Fruit fly (Drosophila melanogaster) whole organism, prepupa: ENCODE data around the gene Dr.
A peak's percentile ranks its signal among the peaks of the same experiment; 100 is the strongest.

ENCODE experiments used
- Blimp-1 ChIP-seq: fragments of 200-800 bp; sonication (Bioruptor generic); optimal IDR thresholded peaks from 3 replicates; lab custom pipeline; 2017; ENCODE audit warnings: missing biosample characterization, missing genetic modification characterization, mild to moderate bottlenecking, moderate library complexity, missing genetic modification reagents
- CG10631 ChIP-seq: fragments of 200-800 bp; sonication (Bioruptor generic); optimal IDR thresholded peaks from 2 replicates; lab custom pipeline; 2016; ENCODE audit warnings: missing biosample characterization, missing genetic modification characterization
- CG10669 ChIP-seq: fragments of 200-800 bp; sonication (Bioruptor generic); optimal IDR thresholded peaks from 3 replicates; lab custom pipeline; 2018; ENCODE audit warnings: missing biosample characterization, mild to moderate bottlenecking, missing genetic modification characterization, moderate library complexity
- CG11294 ChIP-seq: fragments of 200-800 bp; sonication (Bioruptor generic); IDR thresholded peaks from 2 replicates; pipeline ENCODE4 v1.3.6; 2022; ENCODE audit warnings: missing biosample characterization, missing genetic modification characterization
- CG11762 ChIP-seq: fragments of 200-800 bp; sonication (Bioruptor generic); optimal IDR thresholded peaks from 3 replicates; lab custom pipeline; 2016; ENCODE audit warnings: missing biosample characterization, missing genetic modification characterization; ENCODE audit not compliant: insufficient read depth
- CG15336 ChIP-seq: fragments of 200-800 bp; sonication (Bioruptor generic); IDR thresholded peaks from 2 replicates; pipeline ENCODE4 v1.3.6; 2022; ENCODE audit warnings: missing biosample characterization, missing genetic modification characterization
- CG1621 ChIP-seq: fragments of 200-800 bp; sonication (Bioruptor generic); optimal IDR thresholded peaks from 3 replicates; lab custom pipeline; 2018; ENCODE audit warnings: missing biosample characterization, mild to moderate bottlenecking, missing genetic modification characterization
- CG16779 ChIP-seq: fragments of 200-800 bp; sonication (Bioruptor generic); optimal IDR thresholded peaks from 3 replicates; lab custom pipeline; 2017; ENCODE audit warnings: missing biosample characterization, mild to moderate bottlenecking, missing genetic modification characterization
- CG3032 ChIP-seq: fragments of 200-800 bp; optimal IDR thresholded peaks from 2 replicates; lab custom pipeline; 2019; ENCODE audit warnings: missing biosample characterization, mild to moderate bottlenecking, missing genetic modification characterization, moderate library complexity
- CG31627 ChIP-seq: fragments of 200-800 bp; sonication (Bioruptor generic); optimal IDR thresholded peaks from 3 replicates; lab custom pipeline; 2016; ENCODE audit warnings: missing biosample characterization, missing genetic modification characterization
- CG32006 ChIP-seq: fragments of 200-800 bp; sonication (Bioruptor generic); optimal IDR thresholded peaks from 3 replicates; lab custom pipeline; 2017; ENCODE audit warnings: missing biosample characterization, mild to moderate bottlenecking, missing genetic modification characterization
- CG34406 ChIP-seq: fragments of 200-800 bp; sonication (Bioruptor generic); optimal IDR thresholded peaks from 3 replicates; lab custom pipeline; 2016; ENCODE audit warnings: missing biosample characterization, missing genetic modification characterization
- CG3919 ChIP-seq: fragments of 200-800 bp; sonication (Bioruptor generic); optimal IDR thresholded peaks from 3 replicates; lab custom pipeline; 2016; ENCODE audit warnings: missing biosample characterization, missing genetic modification characterization
- CG6792 ChIP-seq: fragments of 200-800 bp; sonication (Bioruptor generic); optimal IDR thresholded peaks from 3 replicates; lab custom pipeline; 2016; ENCODE audit warnings: missing biosample characterization, missing genetic modification characterization
- CG6808 ChIP-seq: fragments of 200-800 bp; sonication (Bioruptor generic); optimal IDR thresholded peaks from 3 replicates; lab custom pipeline; 2017; ENCODE audit warnings: missing biosample characterization, missing genetic modification characterization, mild to moderate bottlenecking, moderate library complexity, missing genetic modification reagents
- CG6854 ChIP-seq: fragments of 200-800 bp; sonication (Bioruptor generic); optimal IDR thresholded peaks from 2 replicates; lab custom pipeline; 2017; ENCODE audit warnings: missing biosample characterization, mild to moderate bottlenecking, missing genetic modification characterization
- CG8119 ChIP-seq: fragments of 200-800 bp; sonication (Bioruptor generic); IDR thresholded peaks from 3 replicates; pipeline ENCODE4 v1.3.6; 2022; ENCODE audit warnings: missing biosample characterization, missing genetic modification characterization
- CG8319 ChIP-seq: fragments of 200-800 bp; sonication (Bioruptor generic); optimal IDR thresholded peaks from 3 replicates; lab custom pipeline; 2016; ENCODE audit warnings: missing biosample characterization, missing genetic modification characterization
- CG8632 ChIP-seq: fragments of 200-800 bp; sonication (Bioruptor generic); optimal IDR thresholded peaks from 3 replicates; lab custom pipeline; 2016; ENCODE audit warnings: missing biosample characterization, missing genetic modification characterization
- CG9139 ChIP-seq: fragments of 200-800 bp; sonication (Bioruptor generic); optimal IDR thresholded peaks from 3 replicates; lab custom pipeline; 2017; ENCODE audit warnings: missing biosample characterization, mild to moderate bottlenecking, missing genetic modification characterization
- Eip75B ChIP-seq: fragments of 200-800 bp; sonication (Bioruptor generic); optimal IDR thresholded peaks from 3 replicates; lab custom pipeline; 2016; ENCODE audit warnings: missing biosample characterization, missing genetic modification characterization
- Eip78C ChIP-seq: fragments of 200-800 bp; sonication (Bioruptor generic); peaks from one replicate; lab custom pipeline; 2016; ENCODE audit warnings: missing biosample characterization, missing genetic modification characterization
- Ets96B ChIP-seq: fragments of 200-800 bp; optimal IDR thresholded peaks from 2 replicates; lab custom pipeline; 2019; ENCODE audit warnings: missing biosample characterization, mild to moderate bottlenecking, missing genetic modification characterization, moderate library complexity
- Gug ChIP-seq: fragments of 200-800 bp; sonication (Bioruptor generic); IDR thresholded peaks from 2 replicates; pipeline ENCODE4 v1.3.6; 2022; ENCODE audit warnings: missing biosample characterization, missing genetic modification characterization
- Hr38 ChIP-seq: sonication (Bioruptor generic); optimal IDR thresholded peaks from 2 replicates; lab custom pipeline; 2016; ENCODE audit warnings: missing biosample characterization, missing genetic modification characterization
- Hr39 ChIP-seq: fragments of 200-800 bp; sonication (Bioruptor generic); optimal IDR thresholded peaks from 2 replicates; lab custom pipeline; 2016; ENCODE audit warnings: missing biosample characterization, missing genetic modification characterization
- Hr4 ChIP-seq: fragments of 200-800 bp; sonication (Bioruptor generic); optimal IDR thresholded peaks from 3 replicates; lab custom pipeline; 2016; ENCODE audit warnings: missing biosample characterization, missing genetic modification characterization
- Met ChIP-seq: fragments of 200-800 bp; sonication (Bioruptor generic); optimal IDR thresholded peaks from 3 replicates; lab custom pipeline; 2016; ENCODE audit warnings: missing biosample characterization, missing genetic modification characterization
- OdsH ChIP-seq: fragments of 200-800 bp; sonication (Bioruptor generic); optimal IDR thresholded peaks from 3 replicates; lab custom pipeline; 2016; ENCODE audit warnings: missing biosample characterization, missing genetic modification characterization
- Smox ChIP-seq: fragments of 200-800 bp; sonication (Bioruptor generic); optimal IDR thresholded peaks from 3 replicates; lab custom pipeline; 2016; ENCODE audit warnings: missing biosample characterization, missing genetic modification characterization
- Sox102F ChIP-seq: fragments of 200-800 bp; sonication (Bioruptor generic); optimal IDR thresholded peaks from 2 replicates; lab custom pipeline; 2016; ENCODE audit warnings: missing biosample characterization, mild to moderate bottlenecking, missing genetic modification characterization
- Sox14 ChIP-seq: fragments of 200-800 bp; sonication (Bioruptor generic); optimal IDR thresholded peaks from 3 replicates; lab custom pipeline; 2016; ENCODE audit warnings: missing biosample characterization, missing genetic modification characterization
- cyc ChIP-seq: fragments of 200-800 bp; sonication (Bioruptor generic); optimal IDR thresholded peaks from 3 replicates; lab custom pipeline; 2016; ENCODE audit warnings: missing biosample characterization, missing genetic modification characterization
- dsx ChIP-seq: fragments of 200-800 bp; optimal IDR thresholded peaks from 3 replicates; lab custom pipeline; 2019; ENCODE audit warnings: missing biosample characterization, mild to moderate bottlenecking, missing genetic modification characterization, moderate library complexity; ENCODE audit not compliant: poor library complexity, severe bottlenecking
- eg ChIP-seq: fragments of 200-800 bp; sonication (Bioruptor generic); IDR thresholded peaks from 3 replicates; pipeline ENCODE4 v1.3.6; 2022; ENCODE audit warnings: missing biosample characterization, missing genetic modification characterization
- esn ChIP-seq: fragments of 200-800 bp; sonication (Bioruptor generic); optimal IDR thresholded peaks from 2 replicates; lab custom pipeline; 2016; ENCODE audit warnings: missing biosample characterization, mild to moderate bottlenecking, missing genetic modification characterization, moderate library complexity
- fd59A ChIP-seq: fragments of 200-800 bp; sonication (Bioruptor generic); optimal IDR thresholded peaks from 2 replicates; lab custom pipeline; 2017; ENCODE audit warnings: missing biosample characterization, mild to moderate bottlenecking, missing genetic modification characterization, missing genetic modification reagents
- pdm3 ChIP-seq: fragments of 200-800 bp; sonication (Bioruptor generic); optimal IDR thresholded peaks from 3 replicates; lab custom pipeline; 2016; ENCODE audit warnings: missing biosample characterization, missing genetic modification characterization
- salr ChIP-seq, 2 experiments: fragments of 200-800 bp; sonication (Bioruptor generic); optimal IDR thresholded peaks; 3 replicates each; lab custom pipeline; 2016 to 2018; ENCODE audit warnings: missing biosample characterization in 2 of 2, missing genetic modification characterization in 2 of 2, mild to moderate bottlenecking in 1 of 2
- ss ChIP-seq, 2 experiments: fragments of 200-800 bp; sonication (Bioruptor generic); optimal IDR thresholded peaks; 2 replicates in 1 of 2; 3 replicates in 1 of 2; lab custom pipeline; 2017 to 2018; ENCODE audit warnings: mild to moderate bottlenecking in 2 of 2, missing biosample characterization in 2 of 2, missing genetic modification characterization in 2 of 2, moderate library complexity in 1 of 2
- svp ChIP-seq: fragments of 200-800 bp; sonication (Bioruptor generic); peaks from one replicate; lab custom pipeline; 2016; ENCODE audit warnings: missing biosample characterization, missing genetic modification characterization
- topi ChIP-seq: fragments of 200-800 bp; sonication (Bioruptor generic); optimal IDR thresholded peaks from 3 replicates; lab custom pipeline; 2016; ENCODE audit warnings: missing biosample characterization, missing genetic modification characterization

Dr gene

dm6 chr3R:29522164-29522563 lies 34.0 kb upstream of the Dr start (continued):
- TF ChIP-seq CG1621 (tag; lab: Kevin White, UChicago) (peak; percentile 37), Blimp-1 (GFP tag; lab: Kevin White, UChicago) (no peak), Hr4 (peak; percentile 37), Met (GFP tag; lab: Kevin White, UChicago) (peak; percentile 41), CG31627 (GFP tag; lab: Kevin White, UChicago) (peak; percentile 25), Gug (GFP tag; lab: Robert Waterston, UW) (peak; percentile 61), CG32006 (GFP tag; lab: Kevin White, UChicago) (peak; percentile 37), ss (GFP tag; optimal IDR thresholded peaks at IDR 0.05; lab: Kevin White, UChicago) (peak in 1 of 2 experiments; percentile 55), Eip78C (peak; percentile 83), CG3919 (GFP tag; lab: Kevin White, UChicago) (peak; percentile 69), CG16779 (no peak), Sox102F (GFP tag; lab: Kevin White, UChicago) (peak; percentile 28), Hr38 (GFP tag; lab: Kevin White, UChicago) (no peak), CG15336 (0 out of 2 replicates have a peak, but pooled peaks have one; percentile 29), CG10669 (GFP tag; lab: Kevin White, UChicago) (peak; percentile 75), CG11294 (GFP tag; lab: Robert Waterston, UW) (no peak), Sox14 (GFP tag; lab: Kevin White, UChicago) (peak; percentile 36), CG3032 (tag; lab: Kevin White, UChicago) (peak; percentile 74), Smox (peak; percentile 19), CG6792 (GFP tag; lab: Kevin White, UChicago) (peak; percentile 49), Eip75B (GFP tag; lab: Kevin White, UChicago) (peak; percentile 44), CG9139 (GFP tag; lab: Kevin White, UChicago) (no peak), CG6854 (GFP tag; lab: Kevin White, UChicago) (no peak), CG8319 (GFP tag; lab: Kevin White, UChicago) (peak; percentile 28)
- TF ChIP-seq, all 60 proteins: peak for 46

- peak; percentile 10 for TF ChIP-seq CG32006 (GFP tag; lab: Kevin White, UChicago)
- TF ChIP-seq Eip75B (GFP tag; lab: Kevin White, UChicago) = no peak
- peak; percentile 19 for TF ChIP-seq Eip78C
- no peak for TF ChIP-seq CG8632 (GFP tag; lab: Kevin White, UChicago)
- TF ChIP-seq Smox = no peak
- TF ChIP-seq, all 60 proteins: peak for 2
These were observed 32.0 kb upstream of the Dr start for dm6 chr3R:29523978-29524775.

DNA sequence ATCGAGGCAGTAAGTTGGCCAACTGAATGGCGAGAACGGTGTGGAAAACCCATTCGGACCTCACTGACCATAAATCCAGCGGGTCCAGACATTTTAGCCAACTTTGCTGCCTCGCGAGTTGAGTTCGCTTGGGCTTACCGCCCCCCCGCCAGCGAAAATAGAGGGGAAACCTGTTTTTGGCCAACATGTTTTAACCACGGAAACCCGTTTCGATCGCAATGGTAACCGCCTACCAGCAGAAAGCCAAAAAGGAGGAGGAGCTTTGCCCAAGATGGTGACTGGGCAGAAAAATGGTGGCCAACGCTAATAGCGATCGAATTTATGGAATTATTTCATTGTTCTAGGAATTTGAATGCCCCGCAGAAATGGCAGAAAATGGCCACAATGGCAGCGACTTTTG lies 29.6 kb upstream of the Dr start:
- peak; percentile 22 for TF ChIP-seq dsx
- TF ChIP-seq eg (GFP tag; lab: Robert Waterston, UW) = no peak

dm6 chr3R:29538436-29538835 lies 17.8 kb upstream of the Dr start:
- peak; percentile 73 for TF ChIP-seq cyc (GFP tag; lab: Kevin White, UChicago)
- 0 out of 3 replicates have a peak, but pooled peaks have one; percentile 43 for TF ChIP-seq CG8119 (GFP tag; lab: Robert Waterston, UW)
- peak; percentile 56 for TF ChIP-seq Ets96B
- TF ChIP-seq Blimp-1 (GFP tag; lab: Kevin White, UChicago) = peak; percentile 22
- no peak for TF ChIP-seq fd59A (GFP tag; lab: Kevin White, UChicago)
- no peak for TF ChIP-seq Hr38 (GFP tag; lab: Kevin White, UChicago)
- peak; percentile 50 for TF ChIP-seq CG34406
- TF ChIP-seq ss (GFP tag; optimal IDR thresholded peaks at IDR 0.05; lab: Kevin White, UChicago) = no peak
- peak; percentile 41 for TF ChIP-seq CG32006 (GFP tag; lab: Kevin White, UChicago)
- TF ChIP-seq CG6808 = peak; percentile 26
- TF ChIP-seq svp (GFP tag; lab: Kevin White, UChicago) = peak; percentile 90
- peak; percentile 75 for TF ChIP-seq Met (GFP tag; lab: Kevin White, UChicago)
- peak; percentile 65 for TF ChIP-seq pdm3
- peak; percentile 74 for TF ChIP-seq Smox
- TF ChIP-seq CG10631 = peak; percentile 49
- peak; percentile 88 for TF ChIP-seq Eip78C
- TF ChIP-seq salr (GFP tag; optimal IDR thresholded peaks at IDR 0.05; lab: Kevin White, UChicago) = no peak
- TF ChIP-seq dsx = no peak
- TF ChIP-seq OdsH (GFP tag; lab: Kevin White, UChicago) = peak; percentile 55
- no peak for TF ChIP-seq CG16779
- peak; percentile 66 for TF ChIP-seq Hr39 (GFP tag; lab: Kevin White, UChicago)
- TF ChIP-seq CG11762 (GFP tag; lab: Kevin White, UChicago) = peak; percentile 17
- peak; percentile 74 for TF ChIP-seq topi (GFP tag; lab: Kevin White, UChicago)
- TF ChIP-seq eg (GFP tag; lab: Robert Waterston, UW) = 0 out of 3 replicates have a peak, but pooled peaks have one; percentile 33
- peak; percentile 77 for TF ChIP-seq esn (GFP tag; lab: Kevin White, UChicago)
- peak; percentile 23 for TF ChIP-seq CG6854 (GFP tag; lab: Kevin White, UChicago)
